Fruit fly (Drosophila melanogaster) whole organism: ENCODE measurements around the gene CG32568.

ENCODE experiments used
- CG8478 ChIP-seq: fragments of >200 bp; optimal IDR thresholded peaks from 2 replicates; lab custom pipeline; 2018; ENCODE audit warnings: inconsistent platforms
- Dll ChIP-seq: fragments of >200 bp; optimal IDR thresholded peaks from 2 replicates; lab custom pipeline; 2017
- EcR ChIP-seq, 2 experiments: fragments of >200 bp; optimal IDR thresholded peaks; 2 replicates each; lab custom pipeline; 2017; ENCODE audit warnings: missing biosample characterization in 2 of 2, missing genetic modification characterization in 2 of 2, missing genetic modification reagents in 2 of 2
- pan ChIP-seq: fragments of >200 bp; optimal IDR thresholded peaks from 2 replicates; lab custom pipeline; 2017
- usp ChIP-seq: fragments of >200 bp; optimal IDR thresholded peaks from 2 replicates; lab custom pipeline; 2017; ENCODE audit warnings: missing biosample characterization, missing genetic modification characterization, mixed read lengths

- TF ChIP-seq usp: no peak
- TF ChIP-seq Dll (lab: Kevin White, UChicago): no peak
- no peak for TF ChIP-seq CG8478 (lab: Kevin White, UChicago)
- no peak for TF ChIP-seq EcR (GFP tag; optimal IDR thresholded peaks at IDR 0.05; lab: Kevin White, UChicago)
- TF ChIP-seq pan: no peak
Observed at dm6 chrX:16716649-16717048, 24.1 kb upstream of the CG32568 start.
